Worm (Caenorhabditis elegans) whole organism, late embryonic: ENCODE results near the gene djr-1.1.
A peak's percentile ranks its signal among the peaks of the same experiment; 100 is the strongest.

ENCODE experiments used
- F13H6.1 ChIP-seq: sonication (generic microtip); optimal IDR thresholded peaks from 2 replicates; lab custom pipeline; 2016; ENCODE audit warnings: missing genetic modification characterization, missing compliant biosample characterization
- K09A11.1 ChIP-seq: sonication (generic microtip); optimal IDR thresholded peaks from 2 replicates; lab custom pipeline; 2017; ENCODE audit warnings: antibody characterized with exemption, mild to moderate bottlenecking, missing genetic modification characterization, missing compliant biosample characterization; ENCODE audit not compliant: insufficient read depth
- ahr-1 ChIP-seq: sonication (generic microtip); optimal IDR thresholded peaks from 2 replicates; lab custom pipeline; 2016; ENCODE audit warnings: missing genetic modification characterization, missing compliant biosample characterization
- ceh-14 ChIP-seq: sonication (generic microtip); optimal IDR thresholded peaks from 2 replicates; lab custom pipeline; 2016; ENCODE audit warnings: missing genotype, missing genetic modification characterization, missing compliant biosample characterization
- ceh-18 ChIP-seq: sonication (generic microtip); optimal IDR thresholded peaks from 2 replicates; lab custom pipeline; 2016; ENCODE audit warnings: missing genetic modification characterization, missing compliant biosample characterization
- ceh-19 ChIP-seq: fragments of 200-800 bp; sonication (Bioruptor generic); optimal IDR thresholded peaks from 2 replicates; lab custom pipeline; 2018; ENCODE audit warnings: mild to moderate bottlenecking, missing genetic modification characterization, missing compliant biosample characterization
- ceh-2 ChIP-seq: sonication (generic microtip); optimal IDR thresholded peaks from 2 replicates; lab custom pipeline; 2016; ENCODE audit warnings: missing genotype, missing genetic modification characterization, missing compliant biosample characterization
- ceh-22 ChIP-seq: sonication (generic microtip); optimal IDR thresholded peaks from 2 replicates; lab custom pipeline; 2017; ENCODE audit warnings: missing biosample characterization, missing genetic modification characterization
- ceh-24 ChIP-seq: sonication (generic microtip); optimal IDR thresholded peaks from 2 replicates; lab custom pipeline; 2016; ENCODE audit warnings: mild to moderate bottlenecking, missing genetic modification characterization, missing compliant biosample characterization
- ceh-30 ChIP-seq: fragments of 150-350 bp; optimal IDR thresholded peaks from 2 replicates; lab custom pipeline; 2014; ENCODE audit warnings: missing biosample characterization, missing genetic modification characterization
- ceh-31 ChIP-seq: sonication (generic microtip); optimal IDR thresholded peaks from 2 replicates; lab custom pipeline; 2016; ENCODE audit warnings: missing genetic modification characterization, missing compliant biosample characterization
- ceh-34 ChIP-seq: sonication (generic microtip); optimal IDR thresholded peaks from 2 replicates; lab custom pipeline; 2016; ENCODE audit warnings: mild to moderate bottlenecking, missing genetic modification characterization, missing compliant biosample characterization
- ceh-6 ChIP-seq: fragments of 200-800 bp; sonication (Bioruptor generic); optimal IDR thresholded peaks from 2 replicates; lab custom pipeline; 2018; ENCODE audit warnings: mild to moderate bottlenecking, missing genetic modification characterization, missing compliant biosample characterization
- dmd-4 ChIP-seq: sonication (generic microtip); optimal IDR thresholded peaks from 2 replicates; lab custom pipeline; 2016; ENCODE audit warnings: borderline replicate concordance, missing genetic modification characterization, missing compliant biosample characterization
- dve-1 ChIP-seq: sonication (generic microtip); optimal IDR thresholded peaks from 2 replicates; lab custom pipeline; 2017; ENCODE audit warnings: antibody characterized with exemption, mild to moderate bottlenecking, missing genetic modification characterization, missing compliant biosample characterization
- elt-4 ChIP-seq: sonication (generic microtip); optimal IDR thresholded peaks from 2 replicates; lab custom pipeline; 2016; ENCODE audit warnings: missing genetic modification characterization, missing compliant biosample characterization
- ets-4 ChIP-seq: sonication (generic microtip); optimal IDR thresholded peaks from 2 replicates; lab custom pipeline; 2016; ENCODE audit warnings: missing genetic modification characterization, missing compliant biosample characterization
- fax-1 ChIP-seq: sonication (generic microtip); optimal IDR thresholded peaks from 2 replicates; lab custom pipeline; 2016; ENCODE audit warnings: missing genotype, missing genetic modification characterization, missing compliant biosample characterization
- fkh-10 ChIP-seq: fragments of 150-350 bp; optimal IDR thresholded peaks from 2 replicates; lab custom pipeline; 2014; ENCODE audit warnings: missing biosample characterization, missing genetic modification reagents, missing genetic modification characterization
- gmeb-2 ChIP-seq: sonication (generic microtip); optimal IDR thresholded peaks from 2 replicates; lab custom pipeline; 2016; ENCODE audit warnings: missing genetic modification characterization, inconsistent platforms, missing compliant biosample characterization
- hlh-15 ChIP-seq: sonication (generic microtip); optimal IDR thresholded peaks from 2 replicates; lab custom pipeline; 2016; ENCODE audit warnings: missing genetic modification characterization, missing compliant biosample characterization
- hlh-6 ChIP-seq: sonication (generic microtip); optimal IDR thresholded peaks from 2 replicates; lab custom pipeline; 2016; ENCODE audit warnings: missing genotype, missing genetic modification characterization, missing compliant biosample characterization
- hlh-8 ChIP-seq: sonication (generic microtip); optimal IDR thresholded peaks from 2 replicates; lab custom pipeline; 2016; ENCODE audit warnings: missing genotype, missing genetic modification characterization, missing compliant biosample characterization
- lin-11 ChIP-seq: fragments of 200-800 bp; sonication (Bioruptor generic); optimal IDR thresholded peaks from 2 replicates; lab custom pipeline; 2018; ENCODE audit warnings: mild to moderate bottlenecking, missing genetic modification characterization, missing compliant biosample characterization
- mec-3 ChIP-seq: sonication (generic microtip); optimal IDR thresholded peaks from 2 replicates; lab custom pipeline; 2016; ENCODE audit warnings: borderline replicate concordance, missing genetic modification characterization, missing compliant biosample characterization
- nhr-232 ChIP-seq: sonication (generic microtip); optimal IDR thresholded peaks from 2 replicates; lab custom pipeline; 2016; ENCODE audit warnings: missing genetic modification characterization, missing compliant biosample characterization
- pag-3 ChIP-seq: sonication (generic microtip); optimal IDR thresholded peaks from 2 replicates; lab custom pipeline; 2016; ENCODE audit warnings: missing compliant biosample characterization, missing genetic modification characterization, borderline replicate concordance
- pat-9 ChIP-seq: fragments of 200-800 bp; sonication (Bioruptor generic); optimal IDR thresholded peaks from 2 replicates; lab custom pipeline; 2018; ENCODE audit warnings: mild to moderate bottlenecking, missing genetic modification characterization, moderate library complexity, missing compliant biosample characterization
- pax-1 ChIP-seq: fragments of 150-350 bp; optimal IDR thresholded peaks from 2 replicates; lab custom pipeline; 2014; ENCODE audit warnings: missing biosample characterization, missing genetic modification characterization
- pha-2 ChIP-seq: sonication (generic microtip); optimal IDR thresholded peaks from 2 replicates; lab custom pipeline; 2017; ENCODE audit warnings: mild to moderate bottlenecking, missing genetic modification characterization, missing compliant biosample characterization
- pha-4 ChIP-seq: fragments of 150-350 bp; optimal IDR thresholded peaks from 2 replicates; lab custom pipeline; 2018; ENCODE audit warnings: missing biosample characterization, missing genetic modification reagents, missing genetic modification characterization
- pqm-1 ChIP-seq: sonication (generic microtip); optimal IDR thresholded peaks from 2 replicates; lab custom pipeline; 2016; ENCODE audit warnings: missing genetic modification characterization, missing compliant biosample characterization
- ref-2 ChIP-seq: sonication (generic microtip); optimal IDR thresholded peaks from 2 replicates; lab custom pipeline; 2016; ENCODE audit warnings: missing genetic modification characterization, missing compliant biosample characterization
- rnt-1 ChIP-seq: sonication (generic microtip); optimal IDR thresholded peaks from 2 replicates; lab custom pipeline; 2016; ENCODE audit warnings: missing genetic modification characterization, missing compliant biosample characterization
- sox-4 ChIP-seq: sonication (generic microtip); optimal IDR thresholded peaks from 2 replicates; lab custom pipeline; 2017; ENCODE audit warnings: mild to moderate bottlenecking, missing genetic modification characterization, inconsistent platforms, missing compliant biosample characterization
- tbx-2 ChIP-seq: sonication (generic microtip); optimal IDR thresholded peaks from 2 replicates; lab custom pipeline; 2016; ENCODE audit warnings: missing genetic modification characterization, missing compliant biosample characterization
- ttx-3 ChIP-seq: sonication (generic microtip); optimal IDR thresholded peaks from 2 replicates; lab custom pipeline; 2016; ENCODE audit warnings: missing genetic modification reagents, missing genetic modification characterization, missing compliant biosample characterization
- unc-3 ChIP-seq, 2 experiments: fragments of 200-800 bp in 1 of 2; sonication (Bioruptor generic) in 1 of 2; sonication (generic microtip) in 1 of 2; conservative IDR thresholded peaks in 1 of 2; optimal IDR thresholded peaks in 1 of 2; 2 replicates each; pipeline versions ENCODE4 v1.3.6 to Lab custom; 2016 to 2022; ENCODE audit warnings: missing compliant biosample characterization in 2 of 2, missing genetic modification characterization in 2 of 2, missing genetic modification reagents in 1 of 2
- unc-42 ChIP-seq: sonication (generic microtip); optimal IDR thresholded peaks from 2 replicates; lab custom pipeline; 2016; ENCODE audit warnings: missing genotype, missing genetic modification characterization, missing compliant biosample characterization
- unc-55 ChIP-seq: sonication (generic microtip); optimal IDR thresholded peaks from 2 replicates; lab custom pipeline; 2017; ENCODE audit warnings: missing biosample characterization, missing genetic modification reagents, missing genetic modification characterization
- ztf-16 ChIP-seq: sonication (generic microtip); optimal IDR thresholded peaks from 2 replicates; lab custom pipeline; 2017; ENCODE audit warnings: missing genetic modification characterization, missing compliant biosample characterization

djr-1.1 gene

DNA sequence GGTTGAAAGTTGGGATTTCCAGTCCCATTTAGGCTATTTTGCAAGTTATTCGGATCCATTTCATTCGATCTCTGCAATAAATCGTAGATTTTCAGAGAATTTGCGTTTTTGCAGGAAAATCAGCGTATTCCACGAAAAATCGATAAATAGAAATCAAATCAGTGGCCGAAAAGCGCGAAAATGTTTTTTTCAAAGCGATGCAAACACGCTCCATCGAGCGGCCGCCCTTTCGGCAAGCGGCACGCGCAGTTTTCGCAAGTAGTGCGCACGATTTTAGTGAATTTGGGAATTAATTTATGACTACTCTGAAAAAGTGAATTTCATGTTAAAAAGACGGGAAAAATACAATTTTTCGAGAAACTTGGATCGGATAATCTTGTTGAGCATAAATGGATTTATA lies 35.3 kb upstream of the djr-1.1 start (continued):
- TF ChIP-seq elt-4 (tag; lab: Kevin White, UChicago) (no peak), fkh-10 (GFP tag; lab: Kevin White, UChicago) (peak; percentile 84), ref-2 (peak; percentile 90), gmeb-2 (tag; lab: Kevin White, UChicago) (peak; percentile 63), pha-4 (tag; lab: Kevin White, UChicago) (no peak), ceh-18 (peak; percentile 92), hlh-15 (tag; lab: Kevin White, UChicago) (peak; percentile 66), K09A11.1 (tag; lab: Kevin White, UChicago) (peak; percentile 67), dmd-4 (peak; percentile 80), pqm-1 (tag; lab: Kevin White, UChicago) (peak; percentile 92), ztf-16 (peak; percentile 79), unc-3 (GFP tag; conservative IDR thresholded peaks at IDR 0.05; lab: Robert Waterston, UW) (peak; percentile 71; the same call in 1 of the 2 replicates), unc-3 (tag; optimal IDR thresholded peaks at IDR 0.05; lab: Kevin White, UChicago) (peak; percentile 58), tbx-2 (tag; lab: Kevin White, UChicago) (peak; percentile 93), pag-3 (tag; lab: Kevin White, UChicago) (peak; percentile 84), fax-1 (peak; percentile 79), nhr-232 (tag; lab: Kevin White, UChicago) (peak; percentile 57), sox-4 (peak; percentile 61), ahr-1 (tag; lab: Kevin White, UChicago) (peak; percentile 57), lin-11 (peak; percentile 59), mec-3 (tag; lab: Kevin White, UChicago) (peak; percentile 85), ceh-31 (tag; lab: Kevin White, UChicago) (peak; percentile 92), hlh-6 (tag; lab: Kevin White, UChicago) (peak; percentile 81), ets-4 (tag; lab: Kevin White, UChicago) (peak; percentile 60), rnt-1 (tag; lab: Kevin White, UChicago) (peak; percentile 94), ceh-24 (tag; lab: Kevin White, UChicago) (peak; percentile 62), ceh-30 (tag; lab: Kevin White, UChicago) (peak; percentile 68), unc-42 (peak; percentile 99), dve-1 (tag; lab: Kevin White, UChicago) (peak; percentile 42), pha-2 (tag; lab: Kevin White, UChicago) (peak; percentile 74), unc-55 (peak; percentile 61), pax-1 (tag; lab: Kevin White, UChicago) (peak; percentile 48), ceh-6 (GFP tag; lab: Kevin White, UChicago) (peak; percentile 59), ceh-34 (tag; lab: Kevin White, UChicago) (peak; percentile 88), ceh-19 (GFP tag; lab: Kevin White, UChicago) (peak; percentile 74)

DNA sequence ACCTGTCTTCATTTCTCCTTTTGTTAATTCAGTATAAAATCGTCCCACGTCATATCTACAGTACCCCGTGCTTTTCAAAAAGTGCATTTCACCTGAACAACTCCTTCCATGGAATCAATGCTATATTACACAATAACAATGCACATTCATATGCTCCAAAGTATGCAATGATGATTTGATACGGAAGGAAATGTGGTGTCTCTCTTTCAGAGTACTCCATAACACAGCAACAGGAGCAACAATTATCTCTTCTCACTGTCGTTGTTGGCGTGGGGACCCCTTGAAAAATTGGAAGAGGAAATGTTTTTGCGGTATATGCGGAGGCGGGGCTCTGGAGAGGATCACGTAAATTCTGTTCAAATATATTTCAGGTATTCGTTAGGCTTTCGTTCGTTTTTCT lies 32.9 kb upstream of the djr-1.1 start, which contains the start of gene cat-2:
Gene cat-2 (plus strand): TSS at position 301 of the 400 bp plus-strand sequence.
- TF ChIP-seq nhr-232 (tag; lab: Kevin White, UChicago), result no peak
- no peak for TF ChIP-seq rnt-1 (tag; lab: Kevin White, UChicago)
- TF ChIP-seq ceh-2 (tag; lab: Kevin White, UChicago), result no peak
- no peak for TF ChIP-seq F13H6.1 (tag; lab: Kevin White, UChicago)
- TF ChIP-seq unc-55, result no peak
- TF ChIP-seq pat-9 (tag; lab: Kevin White, UChicago), result no peak
- no peak for TF ChIP-seq ceh-22 (tag; lab: Kevin White, UChicago)
- no peak for TF ChIP-seq ceh-19 (GFP tag; lab: Kevin White, UChicago)
- TF ChIP-seq ceh-14 (tag; lab: Kevin White, UChicago), result no peak
- TF ChIP-seq hlh-8, result no peak
- no peak for TF ChIP-seq ttx-3 (tag; lab: Kevin White, UChicago)
- TF ChIP-seq ref-2, result no peak
- no peak for TF ChIP-seq K09A11.1 (tag; lab: Kevin White, UChicago)
